Worm (Caenorhabditis elegans): ENCODE data around the gene C50F4.12.
A peak's percentile ranks its signal among the peaks of the same experiment; 100 is the strongest.

C50F4.12 gene

ce11 chrV:9513590-9513989 lies 25.9 kb downstream of the C50F4.12 start, which contains the start of gene eif-2Bdelta (continued):
- TF ChIP-seq hsf-1 (GFP tag; IDR thresholded peaks at IDR 0.05) (no peak), egrh-3 (GFP tag; IDR thresholded peaks at IDR 0.05) (no peak), snpc-1.3 (tag; optimal IDR thresholded peaks at IDR 0.05; ENCODE audit: insufficient read depth) (no peak), attf-6 (GFP tag; IDR thresholded peaks at IDR 0.05) (no peak), snpc-4 (GFP tag; optimal IDR thresholded peaks at IDR 0.05) (peak; percentile 15), snpc-4 (tag; optimal IDR thresholded peaks at IDR 0.05) (peak in 3 of 4 experiments; percentile 42 to 49 (median 48)), bed-1 (GFP tag; IDR thresholded peaks at IDR 0.05) (no peak), aptf-2 (GFP tag; conservative IDR thresholded peaks at IDR 0.05) (no peak)

ce11 chrV:9509597-9509996 lies 29.9 kb downstream of the C50F4.12 start:
- no peak for TF ChIP-seq ceh-58 (GFP tag; IDR thresholded peaks at IDR 0.05)
- no peak for TF ChIP-seq F37B4.10 (GFP tag; IDR thresholded peaks at IDR 0.05)

DNA sequence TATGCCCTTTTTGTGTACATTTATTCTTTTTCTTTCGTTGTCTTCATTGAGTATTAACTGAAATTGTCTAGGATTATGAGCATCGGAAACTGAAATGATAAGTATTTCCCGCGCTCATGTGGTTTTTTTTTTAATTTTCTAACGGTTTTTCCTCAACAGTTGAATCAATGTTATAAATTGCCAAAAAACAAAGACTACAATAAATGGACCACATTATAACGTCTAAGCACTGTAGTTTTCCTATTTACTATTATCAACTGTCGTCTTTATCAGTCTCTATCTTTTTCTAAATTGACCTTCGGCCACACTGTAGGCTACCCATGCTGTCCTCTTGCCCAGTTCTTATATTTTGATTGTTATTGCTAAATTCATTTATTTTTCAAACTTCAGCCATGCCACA lies 31.8 kb downstream of the C50F4.12 start, which contains the start of gene acs-14:
Gene acs-14, plus strand, starts transcription at position 391 of the 400 bp plus-strand sequence.
- TF ChIP-seq ztf-28 (GFP tag; IDR thresholded peaks at IDR 0.05) (no peak), nhr-80 (tag; optimal IDR thresholded peaks at IDR 0.05) (peak; percentile 14)

DNA sequence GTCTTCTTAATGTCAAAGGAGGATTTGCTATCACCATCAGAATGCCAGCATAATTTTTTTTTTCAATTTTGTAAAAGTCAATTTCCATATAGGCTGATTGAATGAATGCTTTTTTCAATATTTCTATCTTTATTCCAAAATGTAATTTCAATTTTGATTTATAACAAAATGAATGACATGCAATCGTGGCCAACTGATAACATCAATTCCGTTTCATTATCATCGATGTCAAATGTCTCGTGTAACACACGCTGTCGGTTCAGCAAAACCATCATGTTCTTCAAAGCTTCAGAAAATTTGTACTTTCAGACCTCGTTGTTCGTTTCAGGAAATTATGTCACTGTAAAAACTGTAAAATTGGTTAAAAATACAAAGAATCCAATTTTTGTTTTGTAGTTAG lies 32.6 kb downstream of the C50F4.12 start:
- TF ChIP-seq nhr-80 (tag; optimal IDR thresholded peaks at IDR 0.05) (peak; percentile 73), lir-1 (GFP tag; conservative IDR thresholded peaks at IDR 0.05) (no peak), let-607 (tag; optimal IDR thresholded peaks at IDR 0.05) (peak; percentile 40 to 83), cebp-1 (GFP tag; IDR thresholded peaks at IDR 0.05) (no peak), cebp-1 (tag; optimal IDR thresholded peaks at IDR 0.05) (no peak), rec-8 (tag; optimal IDR thresholded peaks at IDR 0.05) (no peak)

DNA sequence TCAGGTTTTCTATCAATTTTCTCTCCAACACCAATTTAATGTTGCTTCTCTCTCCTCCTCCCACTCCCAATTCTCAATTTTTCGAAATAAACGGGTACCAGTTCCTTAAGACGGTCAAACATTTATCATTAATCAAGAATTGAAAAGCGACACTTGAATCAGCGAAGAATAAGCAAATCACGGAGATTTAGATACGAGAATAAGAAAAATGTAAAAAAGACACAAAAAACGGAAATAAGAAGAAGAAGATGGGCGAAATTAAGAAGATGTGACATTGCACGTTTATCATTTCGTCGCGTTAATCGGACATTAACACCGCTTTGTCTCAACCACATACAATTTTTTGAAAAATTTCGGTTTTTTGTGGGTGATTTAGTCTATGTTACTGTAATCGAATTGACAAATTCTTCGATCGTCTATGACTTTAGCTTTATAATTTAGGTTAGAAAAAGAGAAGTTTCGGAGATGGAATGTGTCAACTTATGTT lies 35.0 kb downstream of the C50F4.12 start, which contains the start of gene haao-1:
Gene haao-1, plus strand, starts transcription at position 437 of the 487 bp plus-strand sequence.
- no peak for TF ChIP-seq Y53F4B.3 (GFP tag; IDR thresholded peaks at IDR 0.05)
- no peak for TF ChIP-seq hlh-12 (tag; optimal IDR thresholded peaks at IDR 0.05)
- no peak for TF ChIP-seq nhr-90 (tag; optimal IDR thresholded peaks at IDR 0.05)
- TF ChIP-seq nfya-2 (GFP tag; IDR thresholded peaks at IDR 0.05), result no peak
- no peak for TF ChIP-seq mes-4 (tag; optimal IDR thresholded peaks at IDR 0.05)
- TF ChIP-seq hlh-26 (GFP tag; conservative IDR thresholded peaks at IDR 0.05), result no peak
- no peak for TF ChIP-seq sea-2 (GFP tag; IDR thresholded peaks at IDR 0.05)
- no peak for TF ChIP-seq zim-3 (tag; optimal IDR thresholded peaks at IDR 0.05)
- TF ChIP-seq F22D6.2 (tag; optimal IDR thresholded peaks at IDR 0.05), result no peak
- no peak for TF ChIP-seq dox-1 (GFP tag; IDR thresholded peaks at IDR 0.05)
- TF ChIP-seq lin-26 (GFP tag; IDR thresholded peaks at IDR 0.05), result no peak
- TF ChIP-seq mcd-1 (GFP tag; IDR thresholded peaks at IDR 0.05), result no peak
- no peak for TF ChIP-seq unc-62 (GFP tag; optimal IDR thresholded peaks at IDR 0.05)
- TF ChIP-seq F33H1.4 (GFP tag; IDR thresholded peaks at IDR 0.05), result no peak
- no peak for TF ChIP-seq aptf-2 (GFP tag; conservative IDR thresholded peaks at IDR 0.05)
- TF ChIP-seq ceh-58 (GFP tag; IDR thresholded peaks at IDR 0.05), result no peak
- TF ChIP-seq F23B12.7 (tag; optimal IDR thresholded peaks at IDR 0.05; ENCODE audit: insufficient read depth), result no peak
